Fruit fly (Drosophila melanogaster) whole organism, prepupa: ENCODE results near the gene CG45065.

ENCODE experiments used
- Blimp-1 ChIP-seq: fragments of 200-800 bp; sonication (Bioruptor generic); optimal IDR thresholded peaks from 3 replicates; lab custom pipeline; 2017; ENCODE audit warnings: missing biosample characterization, missing genetic modification characterization, mild to moderate bottlenecking, moderate library complexity, missing genetic modification reagents
- CG10669 ChIP-seq: fragments of 200-800 bp; sonication (Bioruptor generic); optimal IDR thresholded peaks from 3 replicates; lab custom pipeline; 2018; ENCODE audit warnings: missing biosample characterization, mild to moderate bottlenecking, missing genetic modification characterization, moderate library complexity
- CG11294 ChIP-seq: fragments of 200-800 bp; sonication (Bioruptor generic); IDR thresholded peaks from 2 replicates; pipeline ENCODE4 v1.3.6; 2022; ENCODE audit warnings: missing biosample characterization, missing genetic modification characterization
- CG11762 ChIP-seq: fragments of 200-800 bp; sonication (Bioruptor generic); optimal IDR thresholded peaks from 3 replicates; lab custom pipeline; 2016; ENCODE audit warnings: missing biosample characterization, missing genetic modification characterization; ENCODE audit not compliant: insufficient read depth
- CG11902 ChIP-seq: fragments of 200-800 bp; sonication (Bioruptor generic); optimal IDR thresholded peaks from 3 replicates; lab custom pipeline; 2016; ENCODE audit warnings: missing biosample characterization, missing genetic modification characterization
- CG1621 ChIP-seq: fragments of 200-800 bp; sonication (Bioruptor generic); optimal IDR thresholded peaks from 3 replicates; lab custom pipeline; 2018; ENCODE audit warnings: missing biosample characterization, mild to moderate bottlenecking, missing genetic modification characterization
- CG16779 ChIP-seq: fragments of 200-800 bp; sonication (Bioruptor generic); optimal IDR thresholded peaks from 3 replicates; lab custom pipeline; 2017; ENCODE audit warnings: missing biosample characterization, mild to moderate bottlenecking, missing genetic modification characterization
- CG3032 ChIP-seq: fragments of 200-800 bp; optimal IDR thresholded peaks from 2 replicates; lab custom pipeline; 2019; ENCODE audit warnings: missing biosample characterization, mild to moderate bottlenecking, missing genetic modification characterization, moderate library complexity
- CG31627 ChIP-seq: fragments of 200-800 bp; sonication (Bioruptor generic); optimal IDR thresholded peaks from 3 replicates; lab custom pipeline; 2016; ENCODE audit warnings: missing biosample characterization, missing genetic modification characterization
- CG32006 ChIP-seq: fragments of 200-800 bp; sonication (Bioruptor generic); optimal IDR thresholded peaks from 3 replicates; lab custom pipeline; 2017; ENCODE audit warnings: missing biosample characterization, mild to moderate bottlenecking, missing genetic modification characterization
- CG34406 ChIP-seq: fragments of 200-800 bp; sonication (Bioruptor generic); optimal IDR thresholded peaks from 3 replicates; lab custom pipeline; 2016; ENCODE audit warnings: missing biosample characterization, missing genetic modification characterization
- CG3919 ChIP-seq: fragments of 200-800 bp; sonication (Bioruptor generic); optimal IDR thresholded peaks from 3 replicates; lab custom pipeline; 2016; ENCODE audit warnings: missing biosample characterization, missing genetic modification characterization
- CG4318 ChIP-seq: fragments of 200-800 bp; sonication (Bioruptor generic); optimal IDR thresholded peaks from 3 replicates; lab custom pipeline; 2017; ENCODE audit warnings: missing biosample characterization, mild to moderate bottlenecking, missing genetic modification characterization
- CG6163 ChIP-seq: fragments of 200-800 bp; sonication (Bioruptor generic); IDR thresholded peaks from 3 replicates; pipeline ENCODE4 v1.3.6; 2022; ENCODE audit warnings: missing biosample characterization, missing genetic modification characterization
- CG6276 ChIP-seq: fragments of 200-800 bp; sonication (Bioruptor generic); optimal IDR thresholded peaks from 2 replicates; lab custom pipeline; 2017; ENCODE audit warnings: missing biosample characterization, mild to moderate bottlenecking, missing genetic modification characterization
- CG6792 ChIP-seq: fragments of 200-800 bp; sonication (Bioruptor generic); optimal IDR thresholded peaks from 3 replicates; lab custom pipeline; 2016; ENCODE audit warnings: missing biosample characterization, missing genetic modification characterization
- CG6808 ChIP-seq: fragments of 200-800 bp; sonication (Bioruptor generic); optimal IDR thresholded peaks from 3 replicates; lab custom pipeline; 2017; ENCODE audit warnings: missing biosample characterization, missing genetic modification characterization, mild to moderate bottlenecking, moderate library complexity, missing genetic modification reagents
- CG6854 ChIP-seq: fragments of 200-800 bp; sonication (Bioruptor generic); optimal IDR thresholded peaks from 2 replicates; lab custom pipeline; 2017; ENCODE audit warnings: missing biosample characterization, mild to moderate bottlenecking, missing genetic modification characterization
- CG7368 ChIP-seq: fragments of 200-800 bp; sonication (Bioruptor generic); optimal IDR thresholded peaks from 3 replicates; lab custom pipeline; 2016; ENCODE audit warnings: missing biosample characterization, missing genetic modification characterization
- CG8319 ChIP-seq: fragments of 200-800 bp; sonication (Bioruptor generic); optimal IDR thresholded peaks from 3 replicates; lab custom pipeline; 2016; ENCODE audit warnings: missing biosample characterization, missing genetic modification characterization
- CG8632 ChIP-seq: fragments of 200-800 bp; sonication (Bioruptor generic); optimal IDR thresholded peaks from 3 replicates; lab custom pipeline; 2016; ENCODE audit warnings: missing biosample characterization, missing genetic modification characterization
- CG9139 ChIP-seq: fragments of 200-800 bp; sonication (Bioruptor generic); optimal IDR thresholded peaks from 3 replicates; lab custom pipeline; 2017; ENCODE audit warnings: missing biosample characterization, mild to moderate bottlenecking, missing genetic modification characterization
- Eip75B ChIP-seq: fragments of 200-800 bp; sonication (Bioruptor generic); optimal IDR thresholded peaks from 3 replicates; lab custom pipeline; 2016; ENCODE audit warnings: missing biosample characterization, missing genetic modification characterization
- Eip78C ChIP-seq: fragments of 200-800 bp; sonication (Bioruptor generic); peaks from one replicate; lab custom pipeline; 2016; ENCODE audit warnings: missing biosample characterization, missing genetic modification characterization
- Eip93F ChIP-seq: fragments of 200-800 bp; sonication (Bioruptor generic); optimal IDR thresholded peaks from 2 replicates; lab custom pipeline; 2016; ENCODE audit warnings: missing biosample characterization, mild to moderate bottlenecking, missing genetic modification characterization
- Ets21C ChIP-seq: fragments of 200-800 bp; sonication (Bioruptor generic); optimal IDR thresholded peaks from 3 replicates; lab custom pipeline; 2016; ENCODE audit warnings: missing biosample characterization, missing genetic modification characterization
- Ets96B ChIP-seq: fragments of 200-800 bp; optimal IDR thresholded peaks from 2 replicates; lab custom pipeline; 2019; ENCODE audit warnings: missing biosample characterization, mild to moderate bottlenecking, missing genetic modification characterization, moderate library complexity
- Gug ChIP-seq: fragments of 200-800 bp; sonication (Bioruptor generic); IDR thresholded peaks from 2 replicates; pipeline ENCODE4 v1.3.6; 2022; ENCODE audit warnings: missing biosample characterization, missing genetic modification characterization
- Hr39 ChIP-seq: fragments of 200-800 bp; sonication (Bioruptor generic); optimal IDR thresholded peaks from 2 replicates; lab custom pipeline; 2016; ENCODE audit warnings: missing biosample characterization, missing genetic modification characterization
- Hr4 ChIP-seq: fragments of 200-800 bp; sonication (Bioruptor generic); optimal IDR thresholded peaks from 3 replicates; lab custom pipeline; 2016; ENCODE audit warnings: missing biosample characterization, missing genetic modification characterization
- Lpt ChIP-seq: fragments of 200-800 bp; sonication (Bioruptor generic); optimal IDR thresholded peaks from 3 replicates; lab custom pipeline; 2016; ENCODE audit warnings: missing biosample characterization, missing genetic modification characterization
- OdsH ChIP-seq: fragments of 200-800 bp; sonication (Bioruptor generic); optimal IDR thresholded peaks from 3 replicates; lab custom pipeline; 2016; ENCODE audit warnings: missing biosample characterization, missing genetic modification characterization
- Smox ChIP-seq: fragments of 200-800 bp; sonication (Bioruptor generic); optimal IDR thresholded peaks from 3 replicates; lab custom pipeline; 2016; ENCODE audit warnings: missing biosample characterization, missing genetic modification characterization
- Sox102F ChIP-seq: fragments of 200-800 bp; sonication (Bioruptor generic); optimal IDR thresholded peaks from 2 replicates; lab custom pipeline; 2016; ENCODE audit warnings: missing biosample characterization, mild to moderate bottlenecking, missing genetic modification characterization
- Sox14 ChIP-seq: fragments of 200-800 bp; sonication (Bioruptor generic); optimal IDR thresholded peaks from 3 replicates; lab custom pipeline; 2016; ENCODE audit warnings: missing biosample characterization, missing genetic modification characterization
- Sox15 ChIP-seq: fragments of 200-800 bp; sonication (Bioruptor generic); optimal IDR thresholded peaks from 3 replicates; lab custom pipeline; 2016; ENCODE audit warnings: missing biosample characterization, missing genetic modification characterization
- acj6 ChIP-seq: fragments of 200-800 bp; sonication (Bioruptor generic); optimal IDR thresholded peaks from 3 replicates; lab custom pipeline; 2016; ENCODE audit warnings: missing biosample characterization, missing genetic modification characterization
- cyc ChIP-seq: fragments of 200-800 bp; sonication (Bioruptor generic); optimal IDR thresholded peaks from 3 replicates; lab custom pipeline; 2016; ENCODE audit warnings: missing biosample characterization, missing genetic modification characterization
- dac ChIP-seq: fragments of 200-800 bp; sonication (Bioruptor generic); optimal IDR thresholded peaks from 2 replicates; lab custom pipeline; 2017; ENCODE audit warnings: missing biosample characterization, mild to moderate bottlenecking, missing genetic modification characterization
- dsx ChIP-seq: fragments of 200-800 bp; optimal IDR thresholded peaks from 3 replicates; lab custom pipeline; 2019; ENCODE audit warnings: missing biosample characterization, mild to moderate bottlenecking, missing genetic modification characterization, moderate library complexity; ENCODE audit not compliant: poor library complexity, severe bottlenecking
- eg ChIP-seq: fragments of 200-800 bp; sonication (Bioruptor generic); IDR thresholded peaks from 3 replicates; pipeline ENCODE4 v1.3.6; 2022; ENCODE audit warnings: missing biosample characterization, missing genetic modification characterization
- esn ChIP-seq: fragments of 200-800 bp; sonication (Bioruptor generic); optimal IDR thresholded peaks from 2 replicates; lab custom pipeline; 2016; ENCODE audit warnings: missing biosample characterization, mild to moderate bottlenecking, missing genetic modification characterization, moderate library complexity
- fd85E ChIP-seq: fragments of 200-800 bp; sonication (Bioruptor generic); optimal IDR thresholded peaks from 3 replicates; lab custom pipeline; 2016; ENCODE audit warnings: missing biosample characterization, missing genetic modification characterization
- fkh ChIP-seq: fragments of 200-800 bp; sonication (Bioruptor generic); optimal IDR thresholded peaks from 3 replicates; lab custom pipeline; 2017; ENCODE audit warnings: missing biosample characterization, mild to moderate bottlenecking, missing genetic modification characterization, moderate library complexity
- net ChIP-seq: fragments of 200-800 bp; sonication (Bioruptor generic); optimal IDR thresholded peaks from 3 replicates; lab custom pipeline; 2016; ENCODE audit warnings: missing biosample characterization, missing genetic modification characterization
- spab ChIP-seq: fragments of 200-800 bp; sonication (Bioruptor generic); optimal IDR thresholded peaks from 2 replicates; lab custom pipeline; 2017; ENCODE audit warnings: missing biosample characterization, mild to moderate bottlenecking, missing genetic modification characterization, missing genetic modification reagents
- ss ChIP-seq, 2 experiments: fragments of 200-800 bp; sonication (Bioruptor generic); optimal IDR thresholded peaks; 2 replicates in 1 of 2; 3 replicates in 1 of 2; lab custom pipeline; 2017 to 2018; ENCODE audit warnings: mild to moderate bottlenecking in 2 of 2, missing biosample characterization in 2 of 2, missing genetic modification characterization in 2 of 2, moderate library complexity in 1 of 2
- svp ChIP-seq: fragments of 200-800 bp; sonication (Bioruptor generic); peaks from one replicate; lab custom pipeline; 2016; ENCODE audit warnings: missing biosample characterization, missing genetic modification characterization
- topi ChIP-seq: fragments of 200-800 bp; sonication (Bioruptor generic); optimal IDR thresholded peaks from 3 replicates; lab custom pipeline; 2016; ENCODE audit warnings: missing biosample characterization, missing genetic modification characterization
- vri ChIP-seq: fragments of 200-800 bp; sonication (Bioruptor generic); optimal IDR thresholded peaks from 3 replicates; lab custom pipeline; 2016; ENCODE audit warnings: missing biosample characterization, mild to moderate bottlenecking, missing genetic modification characterization

The CG45065 gene

DNA sequence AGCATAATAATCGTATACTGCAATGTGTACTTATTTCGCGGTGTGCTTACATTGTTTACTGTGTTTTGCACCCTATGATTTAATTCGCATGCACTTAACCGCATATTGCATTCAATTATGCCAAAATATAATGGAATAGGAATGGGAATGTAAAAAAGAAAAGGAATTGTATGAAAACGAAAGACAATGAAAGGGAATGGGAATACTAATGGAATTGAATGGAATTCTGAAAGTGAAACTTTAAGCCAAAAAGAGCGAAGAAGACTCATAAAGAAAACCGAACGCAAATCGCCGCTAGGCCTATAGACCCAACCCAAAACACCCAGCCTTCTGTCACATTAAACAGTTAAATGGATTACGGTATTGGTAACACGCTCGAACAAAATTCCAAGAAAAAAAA, 11.5 kb upstream of the CG45065 start:
- no peak for TF ChIP-seq CG11762
- no peak for TF ChIP-seq CG3032 (tag; lab: Kevin White, UChicago)
- TF ChIP-seq CG1621 (tag; lab: Kevin White, UChicago) = no peak
- TF ChIP-seq CG6792 (GFP tag; lab: Kevin White, UChicago) = no peak
- TF ChIP-seq net (GFP tag; lab: Kevin White, UChicago) = no peak
- no peak for TF ChIP-seq CG6854 (GFP tag; lab: Kevin White, UChicago)

DNA sequence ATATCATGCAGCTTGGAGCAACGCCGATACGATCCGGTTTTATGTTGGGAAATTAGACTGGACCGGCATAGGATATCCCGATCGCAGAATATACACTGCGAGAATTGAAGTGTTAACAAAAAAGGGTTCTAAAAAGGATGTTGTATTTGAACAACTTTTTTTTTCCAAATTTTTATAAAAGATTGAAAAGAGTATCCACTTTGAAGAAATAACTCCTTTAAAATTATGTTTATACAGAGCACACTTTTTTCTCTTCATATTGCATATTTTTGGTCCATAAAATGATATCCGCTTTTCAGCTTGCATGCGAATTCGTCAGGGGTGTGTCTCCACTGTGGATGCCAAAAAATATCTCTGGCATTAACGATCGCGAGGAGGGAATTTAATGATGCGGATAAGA, 9.9 kb upstream of the CG45065 start:
- TF ChIP-seq CG16779 (tag; lab: Kevin White, UChicago) = no peak
- TF ChIP-seq ss (GFP tag; optimal IDR thresholded peaks at IDR 0.05; lab: Kevin White, UChicago) = no peak
- TF ChIP-seq OdsH (GFP tag; lab: Kevin White, UChicago) = peak; percentile 32
- no peak for TF ChIP-seq net (GFP tag; lab: Kevin White, UChicago)
- peak; percentile 30 for TF ChIP-seq esn
- peak; percentile 83 for TF ChIP-seq svp
- TF ChIP-seq Sox102F = no peak
- no peak for TF ChIP-seq dsx (GFP tag; lab: Kevin White, UChicago)
- peak; percentile 37 for TF ChIP-seq Smox
- peak; percentile 52; the same call in 1 of the 3 replicates for TF ChIP-seq CG6163 (GFP tag; lab: Robert Waterston, UW)
- no peak for TF ChIP-seq Eip93F (GFP tag; lab: Kevin White, UChicago)
- peak; percentile 94 for TF ChIP-seq Eip78C (GFP tag; lab: Kevin White, UChicago)
- no peak for TF ChIP-seq fkh (GFP tag; lab: Kevin White, UChicago)
- peak; percentile 31 for TF ChIP-seq cyc (GFP tag; lab: Kevin White, UChicago)
- TF ChIP-seq CG4318 (GFP tag; lab: Kevin White, UChicago) = peak; percentile 20
- no peak for TF ChIP-seq CG11294 (GFP tag; lab: Robert Waterston, UW)
- TF ChIP-seq vri (GFP tag; lab: Kevin White, UChicago) = no peak
- TF ChIP-seq topi (GFP tag; lab: Kevin White, UChicago) = peak; percentile 16
- 0 out of 2 replicates have a peak, but pooled peaks have one; percentile 12 for TF ChIP-seq Gug (GFP tag; lab: Robert Waterston, UW)
- TF ChIP-seq Ets96B (tag; lab: Kevin White, UChicago) = no peak
- no peak for TF ChIP-seq Sox15 (GFP tag; lab: Kevin White, UChicago)
- TF ChIP-seq eg (GFP tag; lab: Robert Waterston, UW) = peak; percentile 71
- no peak for TF ChIP-seq Sox14 (GFP tag; lab: Kevin White, UChicago)
- peak; percentile 30 for TF ChIP-seq CG6276 (GFP tag; lab: Kevin White, UChicago)
- TF ChIP-seq CG1621 (tag; lab: Kevin White, UChicago) = no peak
- TF ChIP-seq fd85E (GFP tag; lab: Kevin White, UChicago) = no peak
- peak; percentile 47 for TF ChIP-seq CG32006 (GFP tag; lab: Kevin White, UChicago)
- peak; percentile 22 for TF ChIP-seq CG34406 (GFP tag; lab: Kevin White, UChicago)
- no peak for TF ChIP-seq CG10669 (GFP tag; lab: Kevin White, UChicago)
- TF ChIP-seq CG31627 (GFP tag; lab: Kevin White, UChicago) = peak; percentile 1
- TF ChIP-seq Lpt (GFP tag; lab: Kevin White, UChicago) = no peak
- no peak for TF ChIP-seq CG6854 (GFP tag; lab: Kevin White, UChicago)
- no peak for TF ChIP-seq CG7368 (GFP tag; lab: Kevin White, UChicago)
- no peak for TF ChIP-seq CG3032 (tag; lab: Kevin White, UChicago)
- TF ChIP-seq Blimp-1 (GFP tag; lab: Kevin White, UChicago) = no peak
- peak; percentile 29 for TF ChIP-seq acj6 (GFP tag; lab: Kevin White, UChicago)
- peak; percentile 12 for TF ChIP-seq CG8632 (GFP tag; lab: Kevin White, UChicago)
- TF ChIP-seq Hr39 (GFP tag; lab: Kevin White, UChicago) = peak; percentile 42
- TF ChIP-seq CG6808 = no peak
- peak; percentile 21 for TF ChIP-seq CG8319 (GFP tag; lab: Kevin White, UChicago)
- peak; percentile 18 for TF ChIP-seq Ets21C (GFP tag; lab: Kevin White, UChicago)
- peak; percentile 1 for TF ChIP-seq Hr4 (GFP tag; lab: Kevin White, UChicago)
- TF ChIP-seq CG3919 (GFP tag; lab: Kevin White, UChicago) = peak; percentile 30
- TF ChIP-seq CG9139 (GFP tag; lab: Kevin White, UChicago) = no peak
- peak; percentile 3 for TF ChIP-seq Eip75B (GFP tag; lab: Kevin White, UChicago)
- peak; percentile 20 for TF ChIP-seq CG11902 (GFP tag; lab: Kevin White, UChicago)
- no peak for TF ChIP-seq spab (GFP tag; lab: Kevin White, UChicago)
- TF ChIP-seq dac = no peak
